Worm (Caenorhabditis elegans): Measurements from ENCODE around the gene R05G6.3.

R05G6.3 gene

DNA sequence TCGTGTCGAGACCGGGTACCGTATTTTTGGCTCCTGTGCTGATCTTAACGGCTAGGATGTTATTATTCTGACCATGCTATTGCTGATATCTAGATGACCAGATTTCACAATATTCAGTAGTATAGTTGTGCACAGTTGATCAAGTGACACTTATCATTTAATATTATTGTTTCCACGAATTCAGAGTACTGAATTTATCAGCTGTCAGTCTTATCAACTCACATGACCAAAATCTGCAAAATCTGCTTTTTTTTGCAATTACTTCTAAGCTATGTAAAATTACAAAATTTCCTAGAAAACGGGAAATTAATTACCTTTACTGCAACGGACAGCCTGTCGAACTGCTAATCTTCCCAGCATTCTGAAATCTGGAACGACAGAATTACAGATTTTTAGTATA is 34.1 kb downstream of the R05G6.3 start, which contains the start of gene pam-1:
Gene pam-1, minus strand, starts transcription at position 368 of the 400 bp plus-strand sequence.
- TF ChIP-seq tab-1 (GFP tag; IDR thresholded peaks at IDR 0.05) (no peak), ztf-23 (GFP tag; IDR thresholded peaks at IDR 0.05) (no peak), klf-2 (GFP tag; conservative IDR thresholded peaks at IDR 0.05) (no peak), med-1 (GFP tag; optimal IDR thresholded peaks at IDR 0.05; ENCODE audit: insufficient read depth) (no peak), T22C8.4 (GFP tag; IDR thresholded peaks at IDR 0.05) (no peak), flt-1 (GFP tag; IDR thresholded peaks at IDR 0.05) (no peak), ref-1 (GFP tag; conservative IDR thresholded peaks at IDR 0.05) (no peak), cog-1 (tag; optimal IDR thresholded peaks at IDR 0.05) (no peak), ztf-29 (GFP tag; IDR thresholded peaks at IDR 0.05) (no peak)

ce11 chrIV:7551254-7551653 is 34.9 kb downstream of the R05G6.3 start:
- TF ChIP-seq cog-1 (tag; optimal IDR thresholded peaks at IDR 0.05), result no peak
- no peak for TF ChIP-seq tab-1 (GFP tag; IDR thresholded peaks at IDR 0.05)
- no peak for TF ChIP-seq flt-1 (GFP tag; IDR thresholded peaks at IDR 0.05)
- TF ChIP-seq med-1 (GFP tag; optimal IDR thresholded peaks at IDR 0.05; ENCODE audit: insufficient read depth), result no peak
- TF ChIP-seq ztf-23 (GFP tag; IDR thresholded peaks at IDR 0.05), result no peak
- TF ChIP-seq T22C8.4 (GFP tag; IDR thresholded peaks at IDR 0.05), result no peak
- TF ChIP-seq ztf-29 (GFP tag; IDR thresholded peaks at IDR 0.05), result no peak
- TF ChIP-seq klf-2 (GFP tag; conservative IDR thresholded peaks at IDR 0.05), result no peak
- TF ChIP-seq ref-1 (GFP tag; conservative IDR thresholded peaks at IDR 0.05), result no peak

- TF ChIP-seq T22C8.4 (GFP tag; IDR thresholded peaks at IDR 0.05) (no peak), ref-1 (GFP tag; conservative IDR thresholded peaks at IDR 0.05) (no peak), ztf-23 (GFP tag; IDR thresholded peaks at IDR 0.05) (no peak), flt-1 (GFP tag; IDR thresholded peaks at IDR 0.05) (no peak), klf-2 (GFP tag; conservative IDR thresholded peaks at IDR 0.05) (no peak), tab-1 (GFP tag; IDR thresholded peaks at IDR 0.05) (no peak), med-1 (GFP tag; optimal IDR thresholded peaks at IDR 0.05; ENCODE audit: insufficient read depth) (no peak), cog-1 (tag; optimal IDR thresholded peaks at IDR 0.05) (no peak)
Measured at ce11 chrIV:7552100-7552499, 35.7 kb downstream of the R05G6.3 start.

DNA sequence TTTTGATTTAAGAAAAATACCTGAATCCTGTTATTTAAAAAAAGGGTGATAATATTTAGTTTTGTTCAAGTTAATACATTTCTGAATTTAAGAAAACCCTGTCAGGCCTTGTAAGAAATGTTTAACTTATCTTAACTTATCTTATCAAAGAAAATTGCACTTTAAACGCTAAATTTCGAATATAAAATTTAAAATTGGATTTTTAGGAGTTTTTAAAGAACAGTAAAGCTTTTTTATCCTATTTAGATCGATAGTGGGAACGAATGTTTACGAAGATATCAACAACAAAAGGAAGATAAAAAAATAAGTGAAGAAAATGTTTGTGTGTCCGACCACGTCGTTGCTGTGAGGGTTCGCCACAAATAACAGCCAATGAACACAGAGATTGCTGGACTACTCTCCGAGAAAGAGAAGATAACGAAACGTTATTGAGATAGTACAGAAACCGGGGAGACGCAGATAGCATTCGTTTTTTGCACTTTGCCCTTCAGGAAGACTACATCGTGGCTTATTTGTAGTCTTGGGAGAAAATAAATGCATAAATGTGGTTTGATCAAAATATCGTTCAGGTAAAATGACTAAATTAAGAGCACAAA is 36.7 kb downstream of the R05G6.3 start, which contains the start of gene dif-1:
Gene dif-1, minus strand, starts transcription at position 51 of the 596 bp plus-strand sequence.
- TF ChIP-seq klf-2 (GFP tag; conservative IDR thresholded peaks at IDR 0.05), result no peak
- TF ChIP-seq ztf-23 (GFP tag; IDR thresholded peaks at IDR 0.05), result no peak
- TF ChIP-seq T22C8.4 (GFP tag; IDR thresholded peaks at IDR 0.05), result no peak
- TF ChIP-seq cog-1 (tag; optimal IDR thresholded peaks at IDR 0.05), result no peak
- TF ChIP-seq ztf-29 (GFP tag; IDR thresholded peaks at IDR 0.05), result no peak
- TF ChIP-seq med-1 (GFP tag; optimal IDR thresholded peaks at IDR 0.05; ENCODE audit: insufficient read depth), result no peak
- TF ChIP-seq flt-1 (GFP tag; IDR thresholded peaks at IDR 0.05), result no peak
- TF ChIP-seq tab-1 (GFP tag; IDR thresholded peaks at IDR 0.05), result no peak
- TF ChIP-seq ref-1 (GFP tag; conservative IDR thresholded peaks at IDR 0.05), result no peak

- no peak for TF ChIP-seq ref-1 (GFP tag; conservative IDR thresholded peaks at IDR 0.05)
- no peak for TF ChIP-seq klf-2 (GFP tag; conservative IDR thresholded peaks at IDR 0.05)
- no peak for TF ChIP-seq T22C8.4 (GFP tag; IDR thresholded peaks at IDR 0.05)
- no peak for TF ChIP-seq ztf-23 (GFP tag; IDR thresholded peaks at IDR 0.05)
- no peak for TF ChIP-seq ztf-29 (GFP tag; IDR thresholded peaks at IDR 0.05)
- no peak for TF ChIP-seq flt-1 (GFP tag; IDR thresholded peaks at IDR 0.05)
- no peak for TF ChIP-seq med-1 (GFP tag; optimal IDR thresholded peaks at IDR 0.05; ENCODE audit: insufficient read depth)
- no peak for TF ChIP-seq tab-1 (GFP tag; IDR thresholded peaks at IDR 0.05)
- TF ChIP-seq cog-1 (tag; optimal IDR thresholded peaks at IDR 0.05), result no peak
Measured at ce11 chrIV:7554351-7554750, 38.0 kb downstream of the R05G6.3 start, which contains the start of gene F49E8.6. F49E8.6 (minus strand) TSS chrIV:7554667.

- no peak for TF ChIP-seq tab-1 (GFP tag; IDR thresholded peaks at IDR 0.05)
- TF ChIP-seq med-1 (GFP tag; optimal IDR thresholded peaks at IDR 0.05; ENCODE audit: insufficient read depth), result no peak
- no peak for TF ChIP-seq T22C8.4 (GFP tag; IDR thresholded peaks at IDR 0.05)
- TF ChIP-seq ztf-29 (GFP tag; IDR thresholded peaks at IDR 0.05), result no peak
- no peak for TF ChIP-seq ref-1 (GFP tag; conservative IDR thresholded peaks at IDR 0.05)
- TF ChIP-seq klf-2 (GFP tag; conservative IDR thresholded peaks at IDR 0.05), result no peak
Measured at ce11 chrIV:7556265-7556866, 40.0 kb downstream of the R05G6.3 start, which contains the start of the genes F49E8.7, F49E8.8 and nprl-2. F49E8.7 (minus strand) TSS chrIV:7556365. F49E8.8 (plus strand) TSS chrIV:7556637. nprl-2 (plus strand) TSS chrIV:7556816.

ce11 chrIV:7558653-7559052 is 42.3 kb downstream of the R05G6.3 start:
- no peak for TF ChIP-seq klf-2 (GFP tag; conservative IDR thresholded peaks at IDR 0.05)
- no peak for TF ChIP-seq flt-1 (GFP tag; IDR thresholded peaks at IDR 0.05)
- no peak for TF ChIP-seq ztf-23 (GFP tag; IDR thresholded peaks at IDR 0.05)
- no peak for TF ChIP-seq tab-1 (GFP tag; IDR thresholded peaks at IDR 0.05)
- TF ChIP-seq cog-1 (tag; optimal IDR thresholded peaks at IDR 0.05), result no peak
- TF ChIP-seq ref-1 (GFP tag; conservative IDR thresholded peaks at IDR 0.05), result no peak
- TF ChIP-seq ztf-29 (GFP tag; IDR thresholded peaks at IDR 0.05), result no peak
- TF ChIP-seq T22C8.4 (GFP tag; IDR thresholded peaks at IDR 0.05), result no peak
- TF ChIP-seq med-1 (GFP tag; optimal IDR thresholded peaks at IDR 0.05; ENCODE audit: insufficient read depth), result no peak

DNA sequence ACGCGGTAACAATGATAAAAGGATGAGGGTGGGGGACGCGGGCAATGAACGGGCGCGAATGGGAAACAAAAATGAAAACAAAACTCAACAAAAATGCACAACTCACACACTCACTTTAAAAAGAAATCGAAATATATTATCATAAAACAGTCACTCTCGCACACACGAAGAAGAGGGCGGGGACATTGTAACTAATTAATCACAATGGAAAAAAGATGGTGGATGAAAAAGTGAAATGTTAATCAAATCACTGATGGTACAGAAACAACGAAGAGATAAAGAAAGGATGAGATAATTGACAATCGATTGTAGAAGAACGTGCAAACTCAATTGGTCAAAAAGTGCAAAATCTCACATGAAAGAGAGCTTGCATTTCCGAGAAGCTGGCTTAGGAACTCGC is 42.9 kb downstream of the R05G6.3 start:
- TF ChIP-seq ztf-23 (GFP tag; IDR thresholded peaks at IDR 0.05) (no peak), tab-1 (GFP tag; IDR thresholded peaks at IDR 0.05) (no peak), T22C8.4 (GFP tag; IDR thresholded peaks at IDR 0.05) (no peak), flt-1 (GFP tag; IDR thresholded peaks at IDR 0.05) (no peak), ref-1 (GFP tag; conservative IDR thresholded peaks at IDR 0.05) (no peak), klf-2 (GFP tag; conservative IDR thresholded peaks at IDR 0.05) (no peak), ztf-29 (GFP tag; IDR thresholded peaks at IDR 0.05) (no peak), med-1 (GFP tag; optimal IDR thresholded peaks at IDR 0.05; ENCODE audit: insufficient read depth) (no peak), cog-1 (tag; optimal IDR thresholded peaks at IDR 0.05) (no peak)

ce11 chrIV:7561614-7562142 is 45.3 kb downstream of the R05G6.3 start, which contains the start of gene ima-3:
ima-3 (minus strand) TSS chrIV:7561664.
- TF ChIP-seq ref-1 (GFP tag; conservative IDR thresholded peaks at IDR 0.05), result no peak
- TF ChIP-seq ztf-29 (GFP tag; IDR thresholded peaks at IDR 0.05), result no peak
- no peak for TF ChIP-seq cog-1 (tag; optimal IDR thresholded peaks at IDR 0.05)
- TF ChIP-seq tab-1 (GFP tag; IDR thresholded peaks at IDR 0.05), result no peak
- TF ChIP-seq med-1 (GFP tag; optimal IDR thresholded peaks at IDR 0.05; ENCODE audit: insufficient read depth), result no peak
- no peak for TF ChIP-seq flt-1 (GFP tag; IDR thresholded peaks at IDR 0.05)
- no peak for TF ChIP-seq klf-2 (GFP tag; conservative IDR thresholded peaks at IDR 0.05)
- no peak for TF ChIP-seq T22C8.4 (GFP tag; IDR thresholded peaks at IDR 0.05)
- no peak for TF ChIP-seq ztf-23 (GFP tag; IDR thresholded peaks at IDR 0.05)

Data from whole organism, midembryonic.